Worm (Caenorhabditis elegans) whole organism, L4 larva: ENCODE results near the gene F20B6.10.
"Not testable (repeated sequence)": the region's sequence is repeated elsewhere in the genome, so short reads cannot be mapped to it uniquely, and the experiment has no call there.

Experiments used
- F26F4.8 ChIP-seq: fragments of 200-800 bp; sonication (Bioruptor generic); conservative IDR thresholded peaks from 2 replicates; pipeline ENCODE4 v1.3.6; 2022; ENCODE audit warnings: missing genetic modification characterization, missing compliant biosample characterization
- R02D3.7 ChIP-seq: fragments of 150-350 bp; sonication (generic microtip); optimal IDR thresholded peaks from 3 replicates; lab custom pipeline; 2014; ENCODE audit warnings: missing biosample characterization, missing genetic modification characterization
- T26A8.4 ChIP-seq: fragments of 200-800 bp; sonication (Bioruptor generic); IDR thresholded peaks from 2 replicates; pipeline ENCODE4 v1.3.6; 2022; ENCODE audit warnings: missing genetic modification characterization, missing compliant biosample characterization
- Y105C5A.15 ChIP-seq: fragments of 200-800 bp; sonication (Bioruptor generic); IDR thresholded peaks from 2 replicates; pipeline ENCODE4 v1.3.6; 2022; ENCODE audit warnings: missing genetic modification characterization, missing compliant biosample characterization
- ZK546.5 ChIP-seq, 2 experiments: sonication (generic microtip); optimal IDR thresholded peaks; 2 replicates each; lab custom pipeline; 2017; ENCODE audit warnings: missing biosample characterization in 2 of 2, missing genetic modification characterization in 2 of 2
- aha-1 ChIP-seq: fragments of 150-350 bp; peaks from one replicate; lab custom pipeline; 2014; ENCODE audit warnings: missing biosample characterization, missing genetic modification characterization
- arid-1 ChIP-seq: fragments of 200-800 bp; sonication (Bioruptor generic); conservative IDR thresholded peaks from 2 replicates; pipeline ENCODE4 v1.3.6; 2022; ENCODE audit warnings: missing genetic modification reagents, missing genetic modification characterization, missing compliant biosample characterization
- ceh-20 ChIP-seq: fragments of 200-800 bp; sonication (Bioruptor generic); IDR thresholded peaks from 2 replicates; pipeline ENCODE4 v1.3.6; 2022; ENCODE audit warnings: missing genetic modification reagents, missing genetic modification characterization, missing compliant biosample characterization
- ceh-44 ChIP-seq: fragments of 200-800 bp; sonication (Bioruptor generic); IDR thresholded peaks from 2 replicates; pipeline ENCODE4 v1.3.6; 2022; ENCODE audit warnings: missing genetic modification reagents, missing genetic modification characterization, missing compliant biosample characterization
- ceh-82 ChIP-seq: sonication (generic microtip); optimal IDR thresholded peaks from 2 replicates; lab custom pipeline; 2017; ENCODE audit warnings: missing biosample characterization, missing genetic modification characterization
- cey-2 ChIP-seq: sonication (generic microtip); optimal IDR thresholded peaks from 3 replicates; lab custom pipeline; 2017; ENCODE audit warnings: missing genetic modification characterization, mild to moderate bottlenecking, missing compliant biosample characterization, antibody characterized with exemption, borderline replicate concordance; ENCODE audit not compliant: insufficient read depth
- dmd-8 ChIP-seq: fragments of 200-800 bp; sonication (Bioruptor generic); IDR thresholded peaks from 2 replicates; pipeline ENCODE4 v1.3.6; 2022; ENCODE audit warnings: missing genetic modification characterization, missing compliant biosample characterization
- duxl-1 ChIP-seq: sonication (generic microtip); optimal IDR thresholded peaks from 2 replicates; lab custom pipeline; 2016; ENCODE audit warnings: mild to moderate bottlenecking, missing genetic modification characterization, moderate library complexity, missing compliant biosample characterization; ENCODE audit not compliant: poor library complexity
- egl-43 ChIP-seq: fragments of 200-800 bp; sonication (Bioruptor generic); IDR thresholded peaks from 2 replicates; pipeline ENCODE4 v1.3.6; 2022; ENCODE audit warnings: missing genetic modification reagents, missing genetic modification characterization, missing compliant biosample characterization
- fkh-10 ChIP-seq: fragments of 150-350 bp; optimal IDR thresholded peaks from 2 replicates; lab custom pipeline; 2014; ENCODE audit warnings: missing biosample characterization, missing genetic modification reagents, missing genetic modification characterization
- hif-1 ChIP-seq, 2 experiments: sonication (generic microtip); optimal IDR thresholded peaks; 2 replicates each; lab custom pipeline; 2016 to 2017; ENCODE audit warnings: missing compliant biosample characterization in 2 of 2, missing genetic modification characterization in 2 of 2, missing genetic modification reagents in 2 of 2, missing genotype in 2 of 2, mild to moderate bottlenecking in 1 of 2
- hlh-11 ChIP-seq: fragments of 200-800 bp; sonication (Bioruptor generic); optimal IDR thresholded peaks from 2 replicates; lab custom pipeline; 2018; ENCODE audit warnings: mild to moderate bottlenecking, missing genetic modification characterization, missing compliant biosample characterization
- lim-7 ChIP-seq: fragments of 200-800 bp; sonication (Bioruptor generic); IDR thresholded peaks from 2 replicates; pipeline ENCODE4 v1.3.6; 2022; ENCODE audit warnings: missing genetic modification characterization, missing compliant biosample characterization
- lin-13 ChIP-seq: fragments of 150-350 bp; optimal IDR thresholded peaks from 2 replicates; lab custom pipeline; 2014; ENCODE audit warnings: missing biosample characterization, missing genetic modification reagents, missing genetic modification characterization
- lin-38 ChIP-seq: fragments of 200-800 bp; sonication (Bioruptor generic); IDR thresholded peaks from 2 replicates; pipeline ENCODE4 v1.3.6; 2022; ENCODE audit warnings: missing genetic modification reagents, missing genetic modification characterization, missing compliant biosample characterization
- madf-5 ChIP-seq, 2 experiments: fragments of 200-800 bp; sonication (Bioruptor generic); IDR thresholded peaks; 2 replicates each; pipeline ENCODE4 v1.3.6; 2022; ENCODE audit warnings: missing compliant biosample characterization in 2 of 2, missing genetic modification characterization in 2 of 2
- nhr-102 ChIP-seq: sonication (generic microtip); optimal IDR thresholded peaks from 2 replicates; lab custom pipeline; 2016; ENCODE audit warnings: mild to moderate bottlenecking, missing genetic modification characterization, moderate library complexity, missing compliant biosample characterization
- nhr-76 ChIP-seq: fragments of 150-350 bp; optimal IDR thresholded peaks from 2 replicates; lab custom pipeline; 2014; ENCODE audit warnings: missing biosample characterization, missing genetic modification characterization
- pqm-1 ChIP-seq: sonication (generic microtip); optimal IDR thresholded peaks from 2 replicates; lab custom pipeline; 2017; ENCODE audit warnings: missing biosample characterization, missing genetic modification characterization
- sdz-12 ChIP-seq: fragments of 200-800 bp; sonication (Bioruptor generic); optimal IDR thresholded peaks from 2 replicates; lab custom pipeline; 2018; ENCODE audit warnings: mild to moderate bottlenecking, missing genetic modification characterization, missing compliant biosample characterization
- skn-1 ChIP-seq: fragments of 150-350 bp; optimal IDR thresholded peaks from 2 replicates; lab custom pipeline; 2014; ENCODE audit warnings: missing biosample characterization, missing genetic modification characterization
- snpc-1.2 ChIP-seq: fragments of 200-800 bp; sonication (Bioruptor generic); IDR thresholded peaks from 2 replicates; pipeline ENCODE4 v1.3.6; 2022; ENCODE audit warnings: missing genetic modification reagents, missing genetic modification characterization, missing compliant biosample characterization
- tra-1 ChIP-seq: fragments of 200-800 bp; sonication (Bioruptor generic); IDR thresholded peaks from 2 replicates; pipeline ENCODE4 v1.3.6; 2022; ENCODE audit warnings: missing genetic modification reagents, missing genetic modification characterization, missing compliant biosample characterization
- unc-130 ChIP-seq: sonication (generic microtip); optimal IDR thresholded peaks from 2 replicates; lab custom pipeline; 2016; ENCODE audit warnings: missing genetic modification reagents, missing genetic modification characterization, missing compliant biosample characterization
- unc-39 ChIP-seq: sonication (generic microtip); optimal IDR thresholded peaks from 2 replicates; lab custom pipeline; 2017; ENCODE audit warnings: missing biosample characterization, missing genetic modification characterization
- vab-7 ChIP-seq: fragments of 200-800 bp; sonication (Bioruptor generic); IDR thresholded peaks from 2 replicates; pipeline ENCODE4 v1.3.6; 2022; ENCODE audit warnings: missing genetic modification reagents, missing genetic modification characterization, missing compliant biosample characterization
- zag-1 ChIP-seq: fragments of 150-350 bp; optimal IDR thresholded peaks from 2 replicates; lab custom pipeline; 2014; ENCODE audit warnings: missing biosample characterization, missing genetic modification characterization

The F20B6.10 gene

DNA sequence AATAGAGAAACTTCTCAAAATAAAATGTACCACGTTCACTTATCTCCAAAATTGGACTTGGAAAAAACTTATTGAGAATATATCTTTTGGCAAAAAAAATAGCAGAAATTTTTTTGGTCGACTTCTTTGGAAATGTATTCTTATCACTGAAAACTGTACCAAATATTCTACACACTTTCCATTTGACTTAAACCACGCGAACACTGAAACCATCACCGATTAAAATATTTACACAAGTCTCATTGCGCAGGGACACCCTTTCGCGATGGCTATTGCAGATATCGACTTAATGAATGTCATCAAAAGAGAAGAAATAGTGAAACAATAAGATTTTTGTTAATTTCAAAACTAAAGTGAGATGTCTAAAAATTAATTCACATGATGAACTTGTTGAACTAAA, 8.5 kb downstream of the F20B6.10 start (continued):
- TF ChIP-seq ceh-82 (tag; lab: Kevin White, UChicago) (no peak), fkh-10 (GFP tag; lab: Kevin White, UChicago) (no peak), Y105C5A.15 (GFP tag; lab: Robert Waterston, UW) (no peak), skn-1 (no peak), aha-1 (tag; lab: Kevin White, UChicago) (peak; percentile 40), pqm-1 (tag; lab: Kevin White, UChicago) (peak; percentile 12), unc-39 (tag; lab: Kevin White, UChicago) (no peak), lim-7 (no peak), nhr-76 (no peak), unc-130 (no peak), nhr-102 (tag; lab: Kevin White, UChicago) (peak; percentile 56), zag-1 (no peak), ZK546.5 (tag; optimal IDR thresholded peaks at IDR 0.05; lab: Kevin White, UChicago) (no peak), T26A8.4 (GFP tag; lab: Robert Waterston, UW) (peak; percentile 68), arid-1 (GFP tag; lab: Robert Waterston, UW) (0 out of 2 replicates have a peak, but pooled peaks have one; percentile 20), sdz-12 (GFP tag; lab: Kevin White, UChicago) (no peak), lin-13 (GFP tag; lab: Kevin White, UChicago) (no peak), hlh-11 (tag; lab: Kevin White, UChicago) (no peak)

DNA sequence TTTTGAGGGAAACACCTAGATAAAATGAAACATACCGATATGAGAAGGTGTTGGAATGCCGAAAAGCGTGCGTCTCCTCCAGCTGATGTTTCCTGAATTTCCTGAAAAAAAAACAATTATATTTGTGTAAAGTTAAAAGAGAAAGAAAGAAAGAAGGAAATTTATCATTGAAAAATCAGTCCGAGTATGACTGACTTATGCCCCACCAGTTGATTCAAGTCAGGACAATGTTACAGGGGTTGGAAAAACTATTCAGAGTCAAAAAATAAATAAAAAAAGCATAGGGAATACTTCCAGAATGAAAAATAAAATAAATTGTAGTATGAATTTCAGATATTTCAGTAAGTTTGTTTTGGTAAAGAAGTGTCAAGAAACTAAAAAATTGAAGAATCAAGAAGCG, 9.6 kb downstream of the F20B6.10 start, which contains the start of gene F20B6.9:
Gene F20B6.9, minus strand, starts transcription at position 101 of the 400 bp plus-strand sequence.
- TF ChIP-seq cey-2 (tag; lab: Kevin White, UChicago); lin-38 (GFP tag; lab: Robert Waterston, UW); nhr-76: not testable (repeated sequence)
- TF ChIP-seq, all 104 proteins: peak for 0; not testable (repeated sequence) for 104

DNA sequence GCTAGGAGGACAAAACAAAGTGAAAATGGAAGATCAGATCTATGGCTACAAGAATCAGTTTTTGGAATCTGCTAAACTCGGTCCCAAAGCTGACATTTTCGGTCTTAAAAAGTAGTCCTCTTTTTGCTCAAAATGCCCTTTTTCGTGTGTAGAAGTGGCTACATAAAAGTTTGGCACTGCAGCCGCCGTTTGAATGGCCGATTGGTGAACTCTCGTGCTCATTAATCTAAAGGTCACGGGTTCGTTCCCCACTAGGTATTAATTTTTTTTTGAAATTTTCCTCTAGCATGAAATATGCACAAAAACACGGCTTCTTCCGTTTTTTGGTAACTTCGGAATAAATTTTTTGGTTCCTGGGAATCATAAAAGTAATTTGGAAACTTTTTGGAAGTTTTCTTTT, 12.2 kb downstream of the F20B6.10 start:
- TF ChIP-seq ceh-44 (GFP tag; lab: Robert Waterston, UW) (0 out of 2 replicates have a peak, but pooled peaks have one; percentile 26), lim-7 (peak; percentile 37; the same call in 1 of the 2 replicates), madf-5 (GFP tag; IDR thresholded peaks at IDR 0.05; lab: Robert Waterston, UW) (0 out of 4 replicates have a peak, but pooled peaks of 1 of the 2 experiments have one; percentile 55), snpc-1.2 (peak; percentile 45; the same call in 1 of the 2 replicates), F26F4.8 (GFP tag; lab: Robert Waterston, UW) (0 out of 2 replicates have a peak, but pooled peaks have one; percentile 55)
- TF ChIP-seq, all 104 proteins: peak for 5; not testable (repeated sequence) for 99

DNA sequence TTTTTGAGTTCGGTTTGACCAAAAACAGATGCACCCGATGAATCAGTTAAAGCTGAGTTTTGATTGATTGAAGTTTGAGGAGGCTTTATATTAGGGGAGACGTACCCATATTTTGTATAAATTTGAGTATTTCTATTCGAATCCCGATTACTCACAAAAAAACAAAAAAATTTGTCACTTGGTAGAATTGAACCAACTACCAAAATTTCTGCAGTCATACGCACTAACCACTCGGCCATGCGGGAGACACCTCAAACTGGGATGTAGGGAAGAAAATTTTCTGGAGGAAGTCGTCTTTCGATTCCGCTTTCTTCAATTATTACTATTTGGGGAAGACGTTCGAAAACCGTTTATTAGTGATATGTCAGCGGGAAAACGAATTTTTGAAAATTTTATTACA, 14.1 kb downstream of the F20B6.10 start:
- TF ChIP-seq lim-7 (0 out of 2 replicates have a peak, but pooled peaks have one; percentile 23), snpc-1.2 (0 out of 2 replicates have a peak, but pooled peaks have one; percentile 32), egl-43 (GFP tag; lab: Robert Waterston, UW) (0 out of 2 replicates have a peak, but pooled peaks have one; percentile 22), tra-1 (GFP tag; lab: Robert Waterston, UW) (0 out of 2 replicates have a peak, but pooled peaks have one; percentile 27), F26F4.8 (GFP tag; lab: Robert Waterston, UW) (0 out of 2 replicates have a peak, but pooled peaks have one; percentile 25), vab-7 (peak; percentile 57; the same call in 1 of the 2 replicates), dmd-8 (GFP tag; lab: Robert Waterston, UW) (0 out of 2 replicates have a peak, but pooled peaks have one; percentile 57)

DNA sequence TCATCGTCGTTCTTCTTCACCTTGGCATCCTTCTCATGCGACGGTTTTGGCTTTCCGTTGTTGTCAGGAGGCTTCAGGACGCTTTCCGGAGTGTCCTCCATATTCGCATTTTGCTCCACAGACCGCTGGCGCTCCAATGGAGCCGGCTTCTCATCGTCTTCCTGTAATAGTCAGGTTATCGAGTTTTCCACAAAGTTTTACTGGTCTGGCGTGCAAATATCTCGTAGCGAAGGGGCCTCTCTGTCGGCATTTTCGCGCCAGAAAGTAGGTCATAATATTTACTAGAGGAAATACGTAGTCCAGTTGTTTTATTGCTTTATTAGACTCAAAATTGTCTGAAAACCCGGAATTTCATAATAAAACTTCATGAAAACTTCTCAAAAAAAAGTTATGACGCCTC, 14.9 kb downstream of the F20B6.10 start, which contains the start of gene F20B6.6:
Gene F20B6.6, minus strand, starts transcription at position 101 of the 400 bp plus-strand sequence.
- not testable (repeated sequence) for TF ChIP-seq T26A8.4 (GFP tag; lab: Robert Waterston, UW); R02D3.7 (tag; lab: Kevin White, UChicago); ceh-20
- TF ChIP-seq, all 104 proteins: peak for 0; not testable (repeated sequence) for 104

DNA sequence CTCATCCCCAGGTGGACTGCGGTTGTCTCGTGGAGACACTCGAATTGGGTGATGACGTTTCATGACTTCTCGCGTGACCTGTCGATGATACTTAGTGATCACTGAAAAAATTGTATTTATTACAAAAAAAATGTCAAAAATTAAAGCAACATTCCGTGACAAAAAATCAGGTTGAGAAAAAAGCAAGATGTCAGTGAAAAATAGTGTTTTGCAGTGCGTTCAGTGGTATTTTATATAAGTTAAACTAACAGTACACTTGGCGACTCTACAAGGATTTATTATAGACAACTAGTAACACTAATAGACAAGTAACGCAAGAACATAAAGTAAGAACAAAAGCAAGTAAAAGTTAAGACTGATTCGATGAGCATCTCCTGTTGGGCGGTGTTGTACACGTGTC, 17.2 kb downstream of the F20B6.10 start, which contains the start of gene F20B6.5:
Gene F20B6.5, minus strand, starts transcription at position 101 of the 400 bp plus-strand sequence.
- not testable (repeated sequence) for TF ChIP-seq ceh-20; duxl-1 (tag; lab: Kevin White, UChicago); hif-1 (tag; optimal IDR thresholded peaks at IDR 0.05; lab: Kevin White, UChicago)
